Fruit fly (Drosophila melanogaster): ENCODE data around the gene CG3598.

The CG3598 gene

dm6 chrX:2941108-2941507, 4.3 kb downstream of the CG3598 start, which contains the start of gene CG14421:
TSS of gene CG14421 (plus strand) at chrX:2941408.
- TF ChIP-seq CG5204 (GFP tag; optimal IDR thresholded peaks at IDR 0.05): no peak
- no peak for TF ChIP-seq Hr96 (GFP tag; optimal IDR thresholded peaks at IDR 0.05)
- TF ChIP-seq CG33017 (tag; optimal IDR thresholded peaks at IDR 0.05): no peak
- TF ChIP-seq kay (GFP tag; ENCODE audit: borderline replicate concordance): no peak
- TF ChIP-seq tj (GFP tag; optimal IDR thresholded peaks at IDR 0.05): no peak
- TF ChIP-seq CG12768 (GFP tag; optimal IDR thresholded peaks at IDR 0.05): no peak
- TF ChIP-seq Clk (GFP tag; optimal IDR thresholded peaks at IDR 0.05): no peak
- no peak for TF ChIP-seq CG1620 (GFP tag; optimal IDR thresholded peaks at IDR 0.05)
- no peak for TF ChIP-seq bab1 (GFP tag; optimal IDR thresholded peaks at IDR 0.05)
- TF ChIP-seq pad (GFP tag; optimal IDR thresholded peaks at IDR 0.05): no peak
- TF ChIP-seq Crg-1 (GFP tag; optimal IDR thresholded peaks at IDR 0.05): no peak

- TF ChIP-seq CG12768 (GFP tag; optimal IDR thresholded peaks at IDR 0.05) (no peak), tj (GFP tag; optimal IDR thresholded peaks at IDR 0.05) (no peak), cnc (optimal IDR thresholded peaks at IDR 0.05) (no peak), CG14711 (tag; optimal IDR thresholded peaks at IDR 0.05) (no peak), CG1620 (GFP tag; optimal IDR thresholded peaks at IDR 0.05) (no peak), Crg-1 (GFP tag; optimal IDR thresholded peaks at IDR 0.05) (no peak), CG5204 (GFP tag; optimal IDR thresholded peaks at IDR 0.05) (no peak), cic (GFP tag; optimal IDR thresholded peaks at IDR 0.05) (no peak), CG7045 (GFP tag; optimal IDR thresholded peaks at IDR 0.05) (no peak), Clk (GFP tag; optimal IDR thresholded peaks at IDR 0.05) (no peak), ovo (GFP tag; optimal IDR thresholded peaks at IDR 0.05) (no peak), CG7101 (tag; optimal IDR thresholded peaks at IDR 0.05) (no peak), pad (GFP tag; optimal IDR thresholded peaks at IDR 0.05) (no peak), Hr96 (GFP tag; optimal IDR thresholded peaks at IDR 0.05) (no peak), bab1 (GFP tag; optimal IDR thresholded peaks at IDR 0.05) (no peak), Mnt (GFP tag; optimal IDR thresholded peaks at IDR 0.05) (no peak), CG33017 (tag; optimal IDR thresholded peaks at IDR 0.05) (no peak), CG11617 (GFP tag; optimal IDR thresholded peaks at IDR 0.05) (no peak), toe (GFP tag; optimal IDR thresholded peaks at IDR 0.05) (no peak)
Measured at dm6 chrX:2943086-2943485, 6.3 kb downstream of the CG3598 start, which contains the start of gene CG14422. TSS of gene CG14422 (plus strand) at chrX:2943386.

- TF ChIP-seq CG7045 (GFP tag; optimal IDR thresholded peaks at IDR 0.05) (no peak), CG11617 (GFP tag; optimal IDR thresholded peaks at IDR 0.05) (no peak), toe (GFP tag; optimal IDR thresholded peaks at IDR 0.05) (no peak), CG14711 (tag; optimal IDR thresholded peaks at IDR 0.05) (no peak), ovo (GFP tag; optimal IDR thresholded peaks at IDR 0.05) (no peak), CG12768 (GFP tag; optimal IDR thresholded peaks at IDR 0.05) (no peak), pad (GFP tag; optimal IDR thresholded peaks at IDR 0.05) (no peak), CG33017 (tag; optimal IDR thresholded peaks at IDR 0.05) (no peak), Clk (GFP tag; optimal IDR thresholded peaks at IDR 0.05) (no peak), cnc (optimal IDR thresholded peaks at IDR 0.05) (no peak), bab1 (GFP tag; optimal IDR thresholded peaks at IDR 0.05) (no peak), tj (GFP tag; optimal IDR thresholded peaks at IDR 0.05) (no peak), kay (GFP tag; ENCODE audit: borderline replicate concordance) (no peak), CG1620 (GFP tag; optimal IDR thresholded peaks at IDR 0.05) (no peak), Mnt (GFP tag; optimal IDR thresholded peaks at IDR 0.05) (no peak), CG7101 (tag; optimal IDR thresholded peaks at IDR 0.05) (no peak), Crg-1 (GFP tag; optimal IDR thresholded peaks at IDR 0.05) (no peak), Hr96 (GFP tag; optimal IDR thresholded peaks at IDR 0.05) (no peak), CG5204 (GFP tag; optimal IDR thresholded peaks at IDR 0.05) (no peak), cic (GFP tag; optimal IDR thresholded peaks at IDR 0.05) (no peak)
Measured at dm6 chrX:2945103-2945502, 8.3 kb downstream of the CG3598 start, which contains the start of gene CG14423. TSS of gene CG14423 (plus strand) at chrX:2945403.

- TF ChIP-seq Mnt (GFP tag; optimal IDR thresholded peaks at IDR 0.05) (no peak), CG7101 (tag; optimal IDR thresholded peaks at IDR 0.05) (no peak), CG12768 (GFP tag; optimal IDR thresholded peaks at IDR 0.05) (no peak), CG11617 (GFP tag; optimal IDR thresholded peaks at IDR 0.05) (no peak), kay (GFP tag; ENCODE audit: borderline replicate concordance) (no peak), CG14711 (tag; optimal IDR thresholded peaks at IDR 0.05) (no peak), cic (GFP tag; optimal IDR thresholded peaks at IDR 0.05) (no peak), CG7045 (GFP tag; optimal IDR thresholded peaks at IDR 0.05) (no peak), ovo (GFP tag; optimal IDR thresholded peaks at IDR 0.05) (no peak), CG1620 (GFP tag; optimal IDR thresholded peaks at IDR 0.05) (no peak), Crg-1 (GFP tag; optimal IDR thresholded peaks at IDR 0.05) (no peak), pad (GFP tag; optimal IDR thresholded peaks at IDR 0.05) (no peak), tj (GFP tag; optimal IDR thresholded peaks at IDR 0.05) (no peak), CG33017 (tag; optimal IDR thresholded peaks at IDR 0.05) (no peak), cnc (optimal IDR thresholded peaks at IDR 0.05) (no peak), CG5204 (GFP tag; optimal IDR thresholded peaks at IDR 0.05) (no peak), bab1 (GFP tag; optimal IDR thresholded peaks at IDR 0.05) (no peak), Hr96 (GFP tag; optimal IDR thresholded peaks at IDR 0.05) (no peak), Clk (GFP tag; optimal IDR thresholded peaks at IDR 0.05) (no peak), toe (GFP tag; optimal IDR thresholded peaks at IDR 0.05) (no peak)
Measured at dm6 chrX:2946794-2947193, 10.0 kb downstream of the CG3598 start, which contains the start of gene CG17959. TSS of gene CG17959 (plus strand) at chrX:2947094.

- no peak for TF ChIP-seq cic (GFP tag; optimal IDR thresholded peaks at IDR 0.05)
- peak; percentile 55 for TF ChIP-seq CG12768 (GFP tag; optimal IDR thresholded peaks at IDR 0.05)
- TF ChIP-seq CG7045 (GFP tag; optimal IDR thresholded peaks at IDR 0.05): no peak
- no peak for TF ChIP-seq Clk (GFP tag; optimal IDR thresholded peaks at IDR 0.05)
- TF ChIP-seq ovo (GFP tag; optimal IDR thresholded peaks at IDR 0.05): peak; percentile 5
- TF ChIP-seq pad (GFP tag; optimal IDR thresholded peaks at IDR 0.05): no peak
- peak; percentile 50 for TF ChIP-seq toe (GFP tag; optimal IDR thresholded peaks at IDR 0.05)
- TF ChIP-seq kay (GFP tag; ENCODE audit: borderline replicate concordance): peak; percentile 93
- TF ChIP-seq CG33017 (tag; optimal IDR thresholded peaks at IDR 0.05): no peak
- TF ChIP-seq CG5204 (GFP tag; optimal IDR thresholded peaks at IDR 0.05): no peak
- no peak for TF ChIP-seq CG7101 (tag; optimal IDR thresholded peaks at IDR 0.05)
- peak; percentile 73 for TF ChIP-seq Hr96 (GFP tag; optimal IDR thresholded peaks at IDR 0.05)
- TF ChIP-seq bab1 (GFP tag; optimal IDR thresholded peaks at IDR 0.05): peak; percentile 56
- peak; percentile 44 for TF ChIP-seq CG14711 (tag; optimal IDR thresholded peaks at IDR 0.05)
- TF ChIP-seq CG11617 (GFP tag; optimal IDR thresholded peaks at IDR 0.05): peak; percentile 45
- no peak for TF ChIP-seq Crg-1 (GFP tag; optimal IDR thresholded peaks at IDR 0.05)
- TF ChIP-seq tj (GFP tag; optimal IDR thresholded peaks at IDR 0.05): peak; percentile 55
Measured at dm6 chrX:2947545-2948072, 10.8 kb downstream of the CG3598 start, which contains the start of gene CG3603. TSS of gene CG3603 (plus strand) at chrX:2948034.

Data from whole organism, adult.